Worm (Caenorhabditis elegans) whole organism, young adult: Measurements from ENCODE around the gene syx-2.
"Not testable (repeated sequence)": the region's sequence is repeated elsewhere in the genome, so short reads cannot be mapped to it uniquely, and the experiment has no call there.

Experiments used
- B0019.2 ChIP-seq: fragments of 200-800 bp; sonication (Bioruptor generic); conservative IDR thresholded peaks from 2 replicates; pipeline ENCODE4 v1.3.6; 2022; ENCODE audit warnings: missing genetic modification reagents, missing genetic modification characterization, missing compliant biosample characterization
- B0035.1 ChIP-seq: sonication (generic microtip); optimal IDR thresholded peaks from 2 replicates; lab custom pipeline; 2016; ENCODE audit warnings: missing genetic modification characterization, mild to moderate bottlenecking, missing compliant biosample characterization, missing genotype, missing genetic modification reagents
- C17E4.6 ChIP-seq: fragments of 200-800 bp; sonication (Bioruptor generic); IDR thresholded peaks from 2 replicates; pipeline ENCODE4 v1.3.6; 2022; ENCODE audit warnings: missing genetic modification reagents, missing genetic modification characterization, missing compliant biosample characterization
- F22D6.2 ChIP-seq: sonication (generic microtip); optimal IDR thresholded peaks from 2 replicates; lab custom pipeline; 2016; ENCODE audit warnings: mild to moderate bottlenecking, missing genetic modification characterization, missing compliant biosample characterization
- F33H1.4 ChIP-seq: fragments of 200-800 bp; sonication (Bioruptor generic); IDR thresholded peaks from 2 replicates; pipeline ENCODE4 v1.3.6; 2022; ENCODE audit warnings: missing genetic modification reagents, missing genetic modification characterization, missing compliant biosample characterization
- F57C9.4 ChIP-seq: sonication (generic microtip); optimal IDR thresholded peaks from 2 replicates; lab custom pipeline; 2017; ENCODE audit warnings: mild to moderate bottlenecking, missing genetic modification characterization, missing compliant biosample characterization
- K12H6.12 ChIP-seq: fragments of 200-800 bp; sonication (Bioruptor generic); optimal IDR thresholded peaks from 2 replicates; lab custom pipeline; 2018; ENCODE audit warnings: mild to moderate bottlenecking, missing genetic modification characterization, missing compliant biosample characterization
- T07F8.4 ChIP-seq: sonication (generic microtip); optimal IDR thresholded peaks from 2 replicates; lab custom pipeline; 2016; ENCODE audit warnings: mild to moderate bottlenecking, missing genetic modification characterization, moderate library complexity, missing compliant biosample characterization
- Y79H2A.3 ChIP-seq: fragments of 200-800 bp; sonication (Bioruptor generic); conservative IDR thresholded peaks from 2 replicates; pipeline ENCODE4 v1.3.6; 2022; ENCODE audit warnings: missing genetic modification reagents, missing genetic modification characterization, missing compliant biosample characterization
- ZK185.1 ChIP-seq: sonication (generic microtip); optimal IDR thresholded peaks from 2 replicates; lab custom pipeline; 2016; ENCODE audit warnings: mild to moderate bottlenecking, missing genetic modification characterization, missing compliant biosample characterization; ENCODE audit not compliant: poor library complexity, severe bottlenecking
- akir-1 ChIP-seq: fragments of 200-800 bp; sonication (Bioruptor generic); optimal IDR thresholded peaks from 2 replicates; lab custom pipeline; 2018; ENCODE audit warnings: mild to moderate bottlenecking, missing genetic modification characterization, moderate library complexity, missing compliant biosample characterization
- athp-1 ChIP-seq: sonication (generic microtip); optimal IDR thresholded peaks from 2 replicates; lab custom pipeline; 2017; ENCODE audit warnings: mild to moderate bottlenecking, missing genetic modification characterization, missing compliant biosample characterization
- ceh-58 ChIP-seq: fragments of 200-800 bp; sonication (Bioruptor generic); IDR thresholded peaks from 2 replicates; pipeline ENCODE4 v1.3.6; 2022; ENCODE audit warnings: missing genetic modification characterization, missing compliant biosample characterization
- die-1 ChIP-seq: sonication (generic microtip); optimal IDR thresholded peaks from 2 replicates; lab custom pipeline; 2016; ENCODE audit warnings: missing genotype, mild to moderate bottlenecking, missing genetic modification characterization, missing compliant biosample characterization
- dox-1 ChIP-seq: fragments of 200-800 bp; sonication (Bioruptor generic); IDR thresholded peaks from 2 replicates; pipeline ENCODE4 v1.3.6; 2022; ENCODE audit warnings: missing genetic modification reagents, missing genetic modification characterization, missing compliant biosample characterization
- egrh-3 ChIP-seq: fragments of 200-800 bp; sonication (Bioruptor generic); IDR thresholded peaks from 2 replicates; pipeline ENCODE4 v1.3.6; 2022; ENCODE audit warnings: missing genetic modification reagents, missing genetic modification characterization, missing compliant biosample characterization
- hlh-12 ChIP-seq: sonication (generic microtip); optimal IDR thresholded peaks from 2 replicates; lab custom pipeline; 2016; ENCODE audit warnings: missing genetic modification characterization, missing compliant biosample characterization
- lsy-27 ChIP-seq: sonication (generic microtip); optimal IDR thresholded peaks from 2 replicates; lab custom pipeline; 2017; ENCODE audit warnings: missing genetic modification characterization, mild to moderate bottlenecking, missing compliant biosample characterization, antibody characterized with exemption, missing genotype, borderline replicate concordance; ENCODE audit not compliant: insufficient read depth
- madf-6 ChIP-seq: fragments of 200-800 bp; sonication (Bioruptor generic); IDR thresholded peaks from 2 replicates; pipeline ENCODE4 v1.3.6; 2022; ENCODE audit warnings: missing genetic modification reagents, missing genetic modification characterization, missing compliant biosample characterization
- madf-8 ChIP-seq: fragments of 200-800 bp; sonication (Bioruptor generic); conservative IDR thresholded peaks from 2 replicates; pipeline ENCODE4 v1.3.6; 2022; ENCODE audit warnings: missing genetic modification reagents, missing genetic modification characterization, missing compliant biosample characterization
- mcd-1 ChIP-seq: fragments of 200-800 bp; sonication (Bioruptor generic); IDR thresholded peaks from 2 replicates; pipeline ENCODE4 v1.3.6; 2022; ENCODE audit warnings: missing genetic modification reagents, missing genetic modification characterization, missing compliant biosample characterization
- nhr-80 ChIP-seq: sonication (generic microtip); optimal IDR thresholded peaks from 2 replicates; lab custom pipeline; 2016; ENCODE audit warnings: missing genetic modification characterization, missing compliant biosample characterization
- rpc-1 ChIP-seq, 2 experiments: fragments of 150-350 bp in 1 of 2; sonication (generic microtip) in 1 of 2; optimal IDR thresholded peaks; 2 replicates each; lab custom pipeline; 2014 to 2018; ENCODE audit warnings: missing biosample characterization in 1 of 2, missing genetic modification characterization in 1 of 2, missing genetic modification reagents in 1 of 2, missing genotype in 1 of 2
- snpc-1.1 ChIP-seq: sonication (generic microtip); optimal IDR thresholded peaks from 2 replicates; lab custom pipeline; 2017; ENCODE audit warnings: missing genetic modification characterization, mild to moderate bottlenecking, missing compliant biosample characterization, antibody characterized with exemption, moderate library complexity, missing genotype, missing genetic modification reagents; ENCODE audit not compliant: insufficient read depth
- zfh-2 ChIP-seq: fragments of 200-800 bp; sonication (Bioruptor generic); conservative IDR thresholded peaks from 2 replicates; pipeline ENCODE4 v1.3.6; 2022; ENCODE audit warnings: missing genetic modification reagents, missing genetic modification characterization, missing compliant biosample characterization
- ztf-18 ChIP-seq: sonication (generic microtip); optimal IDR thresholded peaks from 2 replicates; lab custom pipeline; 2016; ENCODE audit warnings: missing genotype, mild to moderate bottlenecking, missing genetic modification characterization, missing compliant biosample characterization
- ztf-26 ChIP-seq: sonication (generic microtip); optimal IDR thresholded peaks from 2 replicates; lab custom pipeline; 2017; ENCODE audit warnings: missing genetic modification characterization, missing compliant biosample characterization
- ztf-28 ChIP-seq: fragments of 200-800 bp; sonication (Bioruptor generic); IDR thresholded peaks from 2 replicates; pipeline ENCODE4 v1.3.6; 2022; ENCODE audit warnings: missing genetic modification reagents, missing genetic modification characterization, missing compliant biosample characterization

The syx-2 gene

ce11 chrX:13935615-13936014 is 24.3 kb upstream of the syx-2 start:
- TF ChIP-seq zfh-2 (GFP tag; lab: Robert Waterston, UW) = peak; percentile 45; the same call in 1 of the 2 replicates
- peak; percentile 64; the same call in 1 of the 2 replicates for TF ChIP-seq egrh-3 (GFP tag; lab: Robert Waterston, UW)
- TF ChIP-seq rpc-1 (optimal IDR thresholded peaks at IDR 0.05; lab: Kevin White, UChicago) = not testable (repeated sequence)
- TF ChIP-seq rpc-1 (tag; optimal IDR thresholded peaks at IDR 0.05; lab: Kevin White, UChicago) = peak; percentile 37
- TF ChIP-seq dox-1 (GFP tag; lab: Robert Waterston, UW) = peak; percentile 12; the same call in 1 of the 2 replicates

DNA sequence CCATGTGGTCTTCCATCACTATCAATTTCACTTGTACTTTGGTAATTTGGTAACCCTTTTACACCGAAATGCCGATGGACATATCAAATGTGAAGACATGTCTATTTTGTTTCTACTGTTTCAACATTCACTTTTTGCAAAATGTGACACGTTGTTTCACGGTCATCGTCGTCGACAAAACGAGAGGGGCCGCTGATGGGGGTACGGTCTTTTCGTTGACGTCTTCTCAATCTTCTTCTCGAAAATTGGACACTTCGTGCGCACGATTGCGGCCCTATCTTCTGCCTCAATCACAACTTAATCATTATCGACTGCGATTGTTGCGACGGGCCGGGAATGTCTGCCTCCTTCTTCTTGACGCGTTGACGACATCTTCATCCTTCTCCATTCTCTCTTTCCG is 23.2 kb upstream of the syx-2 start:
- TF ChIP-seq snpc-1.1 (no peak), C17E4.6 (GFP tag; lab: Robert Waterston, UW) (no peak), ceh-58 (GFP tag; lab: Robert Waterston, UW) (no peak), ztf-26 (peak; percentile 32)

DNA sequence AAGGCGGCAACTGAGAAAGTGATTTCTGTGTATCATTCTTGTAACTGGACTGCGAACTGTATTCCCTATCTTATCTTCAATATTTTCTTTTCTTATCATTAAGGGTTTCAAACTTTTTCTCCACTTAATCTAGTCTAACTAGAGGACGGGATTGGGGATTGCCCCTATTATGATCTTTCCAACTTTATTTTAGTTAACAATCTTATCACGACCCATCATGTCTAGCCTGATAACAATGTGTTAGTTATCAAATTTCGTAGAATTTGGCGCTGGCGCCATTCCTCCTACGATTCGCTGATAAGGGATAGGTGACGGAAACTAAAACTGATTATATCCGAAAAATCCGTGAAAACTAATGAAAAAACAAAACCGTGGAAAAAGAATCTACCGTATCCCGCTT is 22.6 kb upstream of the syx-2 start:
- TF ChIP-seq athp-1 (tag; lab: Kevin White, UChicago) (no peak), Y79H2A.3 (GFP tag; lab: Robert Waterston, UW) (no peak), nhr-80 (tag; lab: Kevin White, UChicago) (peak; percentile 35), hlh-12 (no peak), akir-1 (GFP tag; lab: Kevin White, UChicago) (no peak)
- TF ChIP-seq, all 124 proteins: peak for 1

ce11 chrX:13937910-13938309 is 22.0 kb upstream of the syx-2 start:
- no peak for TF ChIP-seq F57C9.4 (tag; lab: Kevin White, UChicago)
- TF ChIP-seq K12H6.12 (tag; lab: Kevin White, UChicago) = no peak
- TF ChIP-seq T07F8.4 (tag; lab: Kevin White, UChicago) = no peak
- TF ChIP-seq die-1 (tag; lab: Kevin White, UChicago) = no peak
- TF ChIP-seq, all 124 proteins: peak for 0

DNA sequence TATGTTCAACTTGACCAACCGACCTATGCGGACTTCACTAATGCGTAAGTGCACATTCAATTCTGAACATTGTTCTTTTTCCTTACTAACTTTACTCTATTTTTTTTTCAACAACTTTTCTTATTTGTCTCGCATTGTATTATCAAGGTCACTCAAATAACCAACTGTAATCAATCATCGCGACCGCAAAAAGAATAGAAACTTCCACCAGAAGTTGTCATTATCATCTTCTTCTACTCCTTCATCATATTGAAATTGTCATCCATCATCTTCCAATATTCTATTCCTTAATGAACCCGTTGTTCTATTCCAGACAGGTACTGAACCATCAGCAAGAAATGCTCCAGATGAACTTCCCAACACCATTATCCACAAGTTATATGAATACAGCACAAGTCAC is 20.6 kb upstream of the syx-2 start:
- TF ChIP-seq ZK185.1 (tag; lab: Kevin White, UChicago) (no peak), mcd-1 (no peak), B0035.1 (tag; lab: Kevin White, UChicago) (no peak), B0019.2 (GFP tag; lab: Robert Waterston, UW) (no peak), hlh-12 (no peak), akir-1 (GFP tag; lab: Kevin White, UChicago) (no peak), madf-8 (GFP tag; lab: Robert Waterston, UW) (no peak), F33H1.4 (GFP tag; lab: Robert Waterston, UW) (no peak), lsy-27 (tag; lab: Kevin White, UChicago) (no peak), ztf-28 (GFP tag; lab: Robert Waterston, UW) (no peak)

ce11 chrX:13940287-13940686 is 19.7 kb upstream of the syx-2 start:
- TF ChIP-seq ztf-18 (tag; lab: Kevin White, UChicago) = no peak
- TF ChIP-seq F22D6.2 (tag; lab: Kevin White, UChicago) = no peak
- TF ChIP-seq ceh-58 (GFP tag; lab: Robert Waterston, UW) = 0 out of 2 replicates have a peak, but pooled peaks have one; percentile 44
- TF ChIP-seq madf-6 (GFP tag; lab: Robert Waterston, UW) = no peak
- TF ChIP-seq egrh-3 (GFP tag; lab: Robert Waterston, UW) = no peak
- no peak for TF ChIP-seq nhr-80 (tag; lab: Kevin White, UChicago)
